Fruit fly (Drosophila melanogaster): Measurements from ENCODE around the gene CG32986.

CG32986 gene

DNA sequence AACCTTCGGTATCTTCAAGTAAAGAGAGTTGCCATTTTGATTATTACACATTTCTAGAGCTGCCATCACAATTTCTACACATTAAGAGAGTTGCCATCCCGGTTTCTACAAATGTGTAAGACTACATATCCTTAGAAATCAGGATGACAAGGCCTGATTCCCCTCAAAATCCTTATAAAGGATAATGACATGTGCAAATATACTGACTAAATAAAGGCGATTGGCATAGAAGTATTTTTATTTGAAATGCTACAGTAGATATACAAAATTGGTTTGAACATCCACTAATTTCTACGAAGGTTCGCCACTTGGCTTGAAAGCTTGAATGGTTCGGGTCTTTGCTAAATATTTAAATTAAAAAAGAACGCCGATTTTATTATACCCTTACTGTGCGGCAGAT lies 26.1 kb downstream of the CG32986 start (continued):
- TF ChIP-seq CG2875 (GFP tag; optimal IDR thresholded peaks at IDR 0.05) (no peak), CG17361 (GFP tag; IDR thresholded peaks at IDR 0.05) (peak; percentile 21; the same call in 1 of the 3 replicates), Bgb (GFP tag; IDR thresholded peaks at IDR 0.05; ENCODE audit: partially characterized antibody) (no peak; the same call in 1 of the 2 replicates), CG17912 (GFP tag; optimal IDR thresholded peaks at IDR 0.05) (no peak), CG3847 (GFP tag; IDR thresholded peaks at IDR 0.05) (peak; percentile 60), CG2889 (GFP tag; IDR thresholded peaks at IDR 0.05) (no peak), D19A (tag; optimal IDR thresholded peaks at IDR 0.05) (peak; percentile 99), CG17829 (tag; optimal IDR thresholded peaks at IDR 0.05) (peak; percentile 28), Dll (GFP tag; IDR thresholded peaks at IDR 0.05; ENCODE audit: partially characterized antibody) (no peak), Fer2 (tag; optimal IDR thresholded peaks at IDR 0.05) (no peak), hkb (optimal IDR thresholded peaks at IDR 0.05) (peak; percentile 75), hkb (GFP tag; IDR thresholded peaks at IDR 0.05) (no peak), CG8359 (GFP tag; optimal IDR thresholded peaks at IDR 0.05; ENCODE audit: borderline replicate concordance) (no peak), crp (GFP tag; optimal IDR thresholded peaks at IDR 0.05) (no peak), CG15696 (tag; optimal IDR thresholded peaks at IDR 0.05) (no peak), CTCF (GFP tag; optimal IDR thresholded peaks at IDR 0.05) (peak; percentile 81), ssp (GFP tag; IDR thresholded peaks at IDR 0.05) (no peak), fd3F (GFP tag; optimal IDR thresholded peaks at IDR 0.05) (no peak), tll (GFP tag; optimal IDR thresholded peaks at IDR 0.05) (peak in 1 of 2 experiments; percentile 25), CG9932 (GFP tag; IDR thresholded peaks at IDR 0.05) (no peak), Tbp (GFP tag; optimal IDR thresholded peaks at IDR 0.05) (no peak), maf-S (GFP tag; optimal IDR thresholded peaks at IDR 0.05) (no peak), PHDP (tag; optimal IDR thresholded peaks at IDR 0.05) (no peak), CG4854 (GFP tag; optimal IDR thresholded peaks at IDR 0.05) (no peak), yki (optimal IDR thresholded peaks at IDR 0.05) (peak; percentile 28), slbo (GFP tag; IDR thresholded peaks at IDR 0.05) (no peak), Abd-B (GFP tag; optimal IDR thresholded peaks at IDR 0.05) (peak; percentile 19), CoRest (tag; optimal IDR thresholded peaks at IDR 0.05) (peak; percentile 3), Sry-β (GFP tag; optimal IDR thresholded peaks at IDR 0.05) (no peak), hb (GFP tag; IDR thresholded peaks at IDR 0.05; ENCODE audit: partially characterized antibody) (no peak), ftz-f1 (GFP tag; optimal IDR thresholded peaks at IDR 0.05) (peak; percentile 66), D (optimal IDR thresholded peaks at IDR 0.05) (no peak), D (GFP tag; optimal IDR thresholded peaks at IDR 0.05) (no peak), CG12071 (GFP tag; optimal IDR thresholded peaks at IDR 0.05) (no peak), pum (GFP tag; optimal IDR thresholded peaks at IDR 0.05) (no peak), nmo (GFP tag; optimal IDR thresholded peaks at IDR 0.05) (peak; percentile 51), CG1832 (GFP tag; optimal IDR thresholded peaks at IDR 0.05) (no peak), CG10209 (GFP tag; optimal IDR thresholded peaks at IDR 0.05) (no peak), h (optimal IDR thresholded peaks at IDR 0.05) (no peak), nerfin-1 (tag; optimal IDR thresholded peaks at IDR 0.05) (no peak), CG42726 (GFP tag; IDR thresholded peaks at IDR 0.05; ENCODE audit: partially characterized antibody) (no peak), NK7.1 (GFP tag; optimal IDR thresholded peaks at IDR 0.05) (no peak), ap (GFP tag; IDR thresholded peaks at IDR 0.05) (no peak), CG14050 (GFP tag; IDR thresholded peaks at IDR 0.05) (no peak), GATAe (GFP tag; conservative IDR thresholded peaks at IDR 0.05) (no peak), dm (GFP tag; optimal IDR thresholded peaks at IDR 0.05) (no peak), seq (GFP tag; IDR thresholded peaks at IDR 0.05) (no peak), CkIIα-i1 (GFP tag; IDR thresholded peaks at IDR 0.05) (no peak), HLHmδ (GFP tag; optimal IDR thresholded peaks at IDR 0.05) (no peak), ash1 (GFP tag; optimal IDR thresholded peaks at IDR 0.05) (no peak), odd (GFP tag; optimal IDR thresholded peaks at IDR 0.05) (no peak), CG10431 (GFP tag; optimal IDR thresholded peaks at IDR 0.05) (no peak)

Data from whole organism, embryonic.